Fruit fly (Drosophila melanogaster): ENCODE data around the gene Fhos.

Fhos gene

dm6 chr3L:8763037-8763454 lies 9.6 kb downstream of the Fhos start (continued):
- peak; percentile 54 for TF ChIP-seq Med (GFP tag)
- peak; percentile 26 for TF ChIP-seq odd (GFP tag; optimal IDR thresholded peaks at IDR 0.05)
- 0 out of 2 replicates have a peak, but pooled peaks have one; percentile 23 for TF ChIP-seq CG7372 (GFP tag; IDR thresholded peaks at IDR 0.05)
- peak; percentile 6 for TF ChIP-seq jumu (GFP tag; optimal IDR thresholded peaks at IDR 0.05)
- peak; percentile 14 for TF ChIP-seq Chrac-16 (GFP tag; optimal IDR thresholded peaks at IDR 0.05)
- peak; percentile 26 for TF ChIP-seq CG7556 (GFP tag; optimal IDR thresholded peaks at IDR 0.05)
- no peak for TF ChIP-seq sd (tag; optimal IDR thresholded peaks at IDR 0.05)
- TF ChIP-seq Oli (tag; optimal IDR thresholded peaks at IDR 0.05) = peak; percentile 32
- TF ChIP-seq CG3726 (GFP tag; IDR thresholded peaks at IDR 0.05) = 0 out of 3 replicates have a peak, but pooled peaks have one; percentile 62
- TF ChIP-seq lab (GFP tag; optimal IDR thresholded peaks at IDR 0.05) = peak; percentile 26
- TF ChIP-seq row (GFP tag; IDR thresholded peaks at IDR 0.05) = peak; percentile 76
- peak; percentile 75 for TF ChIP-seq dysf (GFP tag; IDR thresholded peaks at IDR 0.05)
- TF ChIP-seq H15 (GFP tag; IDR thresholded peaks at IDR 0.05) = peak; percentile 56; the same call in 1 of the 3 replicates
- 0 out of 3 replicates have a peak, but pooled peaks have one; percentile 49 for TF ChIP-seq CG11695 (GFP tag; IDR thresholded peaks at IDR 0.05)
- TF ChIP-seq mld (GFP tag; IDR thresholded peaks at IDR 0.05; ENCODE audit: partially characterized antibody) = 0 out of 3 replicates have a peak, but pooled peaks have one; percentile 17
- peak; percentile 15 for TF ChIP-seq CG9437 (GFP tag; optimal IDR thresholded peaks at IDR 0.05)
- peak; percentile 45 for TF ChIP-seq CG9817 (tag; optimal IDR thresholded peaks at IDR 0.05)
- TF ChIP-seq Fer3 (tag; optimal IDR thresholded peaks at IDR 0.05) = peak; percentile 34
- peak; percentile 42 for TF ChIP-seq ATbp (GFP tag; optimal IDR thresholded peaks at IDR 0.05)
- peak; percentile 56 for TF ChIP-seq CG11504 (tag; optimal IDR thresholded peaks at IDR 0.05)
- peak; percentile 32; the same call in 2 of the 3 replicates for TF ChIP-seq B-H1 (GFP tag; IDR thresholded peaks at IDR 0.05)
- peak; percentile 23 for TF ChIP-seq Bdp1 (GFP tag; optimal IDR thresholded peaks at IDR 0.05)
- TF ChIP-seq CG12391 (tag; optimal IDR thresholded peaks at IDR 0.05) = peak; percentile 48
- peak; percentile 56; the same call in 1 of the 3 replicates for TF ChIP-seq CG6175 (GFP tag; IDR thresholded peaks at IDR 0.05)
- TF ChIP-seq CG13287 (GFP tag; IDR thresholded peaks at IDR 0.05; ENCODE audit: partially characterized antibody) = peak; percentile 56
- peak; percentile 42 for TF ChIP-seq CG10209 (GFP tag; optimal IDR thresholded peaks at IDR 0.05)
- TF ChIP-seq tgo (GFP tag; IDR thresholded peaks at IDR 0.05) = peak; percentile 36; the same call in 1 of the 3 replicates
- TF ChIP-seq CG9609 (GFP tag; optimal IDR thresholded peaks at IDR 0.05) = peak; percentile 16
- peak; percentile 39; the same call in 1 of the 3 replicates for TF ChIP-seq zfh1 (GFP tag; IDR thresholded peaks at IDR 0.05)
- TF ChIP-seq wek (GFP tag; optimal IDR thresholded peaks at IDR 0.05) = no peak
- peak; percentile 65 for TF ChIP-seq CG34224 (GFP tag; IDR thresholded peaks at IDR 0.05; ENCODE audit: partially characterized antibody)
- TF ChIP-seq CG14014 (GFP tag; IDR thresholded peaks at IDR 0.05) = peak; percentile 54; the same call in 1 of the 2 replicates
- TF ChIP-seq corto (GFP tag; optimal IDR thresholded peaks at IDR 0.05) = no peak
- TF ChIP-seq Antp (GFP tag; optimal IDR thresholded peaks at IDR 0.05) = no peak
- no peak for TF ChIP-seq CG9727 (GFP tag; optimal IDR thresholded peaks at IDR 0.05)
- no peak for TF ChIP-seq pan (optimal IDR thresholded peaks at IDR 0.05)
- TF ChIP-seq pan (GFP tag; optimal IDR thresholded peaks at IDR 0.05 in 1 of 2, IDR thresholded peaks at IDR 0.05 in 1 of 2) = peak in 1 of 2 experiments; percentile 80
- 0 out of 2 replicates have a peak, but pooled peaks have one; percentile 3 for TF ChIP-seq onecut (GFP tag; IDR thresholded peaks at IDR 0.05)
- peak; percentile 43; the same call in 1 of the 2 replicates for TF ChIP-seq Xrp1 (GFP tag; IDR thresholded peaks at IDR 0.05)
- no peak for TF ChIP-seq prd (optimal IDR thresholded peaks at IDR 0.05)
- peak; percentile 52; the same call in 1 of the 3 replicates for TF ChIP-seq prd (GFP tag; IDR thresholded peaks at IDR 0.05)
- TF ChIP-seq D19A (tag; optimal IDR thresholded peaks at IDR 0.05) = peak; percentile 3
- 0 out of 3 replicates have a peak, but pooled peaks have one; percentile 25 for TF ChIP-seq hb (GFP tag; IDR thresholded peaks at IDR 0.05; ENCODE audit: partially characterized antibody)
- TF ChIP-seq amos (GFP tag; IDR thresholded peaks at IDR 0.05; ENCODE audit: partially characterized antibody) = peak; percentile 33; the same call in 1 of the 2 replicates
- peak; percentile 38 for TF ChIP-seq CG12659 (GFP tag; optimal IDR thresholded peaks at IDR 0.05)
- peak; percentile 20; the same call in 1 of the 2 replicates for TF ChIP-seq MBD-R2 (GFP tag; IDR thresholded peaks at IDR 0.05)
- TF ChIP-seq ara (GFP tag; IDR thresholded peaks at IDR 0.05) = peak; percentile 15; the same call in 1 of the 2 replicates
- TF ChIP-seq CG14050 (GFP tag; IDR thresholded peaks at IDR 0.05) = peak; percentile 44; the same call in 2 of the 3 replicates
- no peak for TF ChIP-seq CG1233 (GFP tag; optimal IDR thresholded peaks at IDR 0.05)

Measured in whole organism, embryonic.